Worm (Caenorhabditis elegans) whole organism, L2 larva: Measurements from ENCODE around the gene fard-1.

ENCODE experiments used
- F13H6.1 ChIP-seq: sonication (generic microtip); optimal IDR thresholded peaks from 2 replicates; lab custom pipeline; 2016; ENCODE audit warnings: missing genetic modification characterization, missing compliant biosample characterization
- ZK546.5 ChIP-seq: sonication (generic microtip); optimal IDR thresholded peaks from 2 replicates; lab custom pipeline; 2017; ENCODE audit warnings: missing biosample characterization, missing genetic modification characterization
- alr-1 ChIP-seq: fragments of 150-350 bp; optimal IDR thresholded peaks from 2 replicates; lab custom pipeline; 2014; ENCODE audit warnings: missing biosample characterization, missing genetic modification characterization
- aly-2 ChIP-seq: fragments of 150-350 bp; optimal IDR thresholded peaks from 2 replicates; lab custom pipeline; 2014; ENCODE audit warnings: missing biosample characterization, missing genetic modification characterization
- blmp-1 ChIP-seq: sonication (generic microtip); optimal IDR thresholded peaks from 2 replicates; lab custom pipeline; 2017; ENCODE audit warnings: missing genetic modification characterization, mild to moderate bottlenecking, missing compliant biosample characterization, antibody characterized with exemption, moderate library complexity; ENCODE audit not compliant: insufficient read depth
- ceh-82 ChIP-seq: fragments of 150-350 bp; optimal IDR thresholded peaks from 2 replicates; lab custom pipeline; 2014; ENCODE audit warnings: missing biosample characterization, missing genetic modification characterization
- crh-2 ChIP-seq: sonication (generic microtip); optimal IDR thresholded peaks from 2 replicates; lab custom pipeline; 2017; ENCODE audit warnings: missing biosample characterization, missing genetic modification characterization
- egl-27 ChIP-seq: sonication (generic microtip); optimal IDR thresholded peaks from 3 replicates; lab custom pipeline; 2017; ENCODE audit warnings: missing biosample characterization, missing genetic modification reagents, missing genetic modification characterization
- elt-1 ChIP-seq: fragments of 150-350 bp; optimal IDR thresholded peaks from 2 replicates; lab custom pipeline; 2014; ENCODE audit warnings: missing biosample characterization, missing genetic modification characterization
- elt-3 ChIP-seq: sonication (generic microtip); optimal IDR thresholded peaks from 2 replicates; lab custom pipeline; 2017; ENCODE audit warnings: missing biosample characterization, missing genetic modification characterization
- fos-1 ChIP-seq: fragments of 150-350 bp; optimal IDR thresholded peaks from 2 replicates; lab custom pipeline; 2014; ENCODE audit warnings: missing biosample characterization, missing genetic modification characterization
- gmeb-1 ChIP-seq: fragments of 150-350 bp; optimal IDR thresholded peaks from 2 replicates; lab custom pipeline; 2014; ENCODE audit warnings: missing biosample characterization, missing genetic modification characterization
- lin-11 ChIP-seq: fragments of 150-350 bp; sonication (generic microtip); optimal IDR thresholded peaks from 2 replicates; lab custom pipeline; 2014; ENCODE audit warnings: missing biosample characterization, missing genetic modification characterization, inconsistent platforms, mixed read lengths
- lin-39 ChIP-seq: fragments of 150-350 bp; optimal IDR thresholded peaks from 2 replicates; lab custom pipeline; 2014; ENCODE audit warnings: missing biosample characterization, missing genetic modification reagents, missing genetic modification characterization
- lsy-2 ChIP-seq, 2 experiments: fragments of 150-350 bp in 1 of 2; sonication (generic microtip) in 1 of 2; optimal IDR thresholded peaks; 2 replicates each; lab custom pipeline; 2014 to 2017; ENCODE audit warnings: missing biosample characterization in 2 of 2, missing genetic modification characterization in 2 of 2
- mbf-1 ChIP-seq: sonication (generic microtip); optimal IDR thresholded peaks from 2 replicates; lab custom pipeline; 2017; ENCODE audit warnings: missing biosample characterization, missing genetic modification characterization
- mdl-1 ChIP-seq, 2 experiments: fragments of 150-350 bp in 1 of 2; sonication (generic microtip) in 1 of 2; optimal IDR thresholded peaks; 2 replicates each; lab custom pipeline; 2017; ENCODE audit warnings: missing biosample characterization in 2 of 2, missing genetic modification characterization in 2 of 2
- nhr-10 ChIP-seq: sonication (generic microtip); optimal IDR thresholded peaks from 2 replicates; lab custom pipeline; 2017; ENCODE audit warnings: missing biosample characterization, missing genetic modification characterization
- nhr-11 ChIP-seq: fragments of 150-350 bp; optimal IDR thresholded peaks from 2 replicates; lab custom pipeline; 2014; ENCODE audit warnings: missing biosample characterization, missing genetic modification characterization
- nhr-129 ChIP-seq: fragments of 150-350 bp; optimal IDR thresholded peaks from 2 replicates; lab custom pipeline; 2014; ENCODE audit warnings: missing biosample characterization, missing genetic modification characterization
- nhr-21 ChIP-seq: fragments of 150-350 bp; optimal IDR thresholded peaks from 2 replicates; lab custom pipeline; 2014; ENCODE audit warnings: missing biosample characterization, missing genetic modification characterization
- nhr-237 ChIP-seq: fragments of 150-350 bp; optimal IDR thresholded peaks from 2 replicates; lab custom pipeline; 2014; ENCODE audit warnings: missing biosample characterization, missing genetic modification characterization
- nhr-25 ChIP-seq: fragments of 150-350 bp; sonication (generic microtip); optimal IDR thresholded peaks from 3 replicates; lab custom pipeline; 2014; ENCODE audit warnings: missing biosample characterization, missing genetic modification characterization
- nhr-6 ChIP-seq: fragments of 150-350 bp; optimal IDR thresholded peaks from 2 replicates; lab custom pipeline; 2014; ENCODE audit warnings: missing biosample characterization, missing genetic modification characterization
- nhr-77 ChIP-seq: fragments of 150-350 bp; optimal IDR thresholded peaks from 2 replicates; lab custom pipeline; 2014; ENCODE audit warnings: missing biosample characterization, missing genetic modification characterization
- sem-4 ChIP-seq: fragments of 150-350 bp; optimal IDR thresholded peaks from 2 replicates; lab custom pipeline; 2014; ENCODE audit warnings: missing biosample characterization, missing genetic modification reagents, missing genetic modification characterization
- skn-1 ChIP-seq: sonication (generic microtip); optimal IDR thresholded peaks from 2 replicates; lab custom pipeline; 2017; ENCODE audit warnings: missing biosample characterization, missing genetic modification characterization
- sma-3 ChIP-seq: sonication (generic microtip); optimal IDR thresholded peaks from 2 replicates; lab custom pipeline; 2016; ENCODE audit warnings: missing genetic modification reagents, missing genetic modification characterization, missing compliant biosample characterization
- sma-9 ChIP-seq, 2 experiments: fragments of 150-350 bp in 1 of 2; sonication (generic microtip) in 1 of 2; optimal IDR thresholded peaks; 2 replicates each; lab custom pipeline; 2014 to 2016; ENCODE audit warnings: missing genetic modification characterization in 2 of 2, mild to moderate bottlenecking in 1 of 2, missing biosample characterization in 1 of 2, missing compliant biosample characterization in 1 of 2, missing genetic modification reagents in 1 of 2, moderate library complexity in 1 of 2
- snpc-4 ChIP-seq: fragments of 150-350 bp; optimal IDR thresholded peaks from 2 replicates; lab custom pipeline; 2014; ENCODE audit warnings: missing biosample characterization, missing genetic modification characterization
- unc-39 ChIP-seq: fragments of 150-350 bp; optimal IDR thresholded peaks from 2 replicates; lab custom pipeline; 2014; ENCODE audit warnings: missing biosample characterization, missing genetic modification characterization
- unc-55 ChIP-seq: fragments of 150-350 bp; sonication (generic microtip); optimal IDR thresholded peaks from 3 replicates; lab custom pipeline; 2014; ENCODE audit warnings: missing biosample characterization, missing genetic modification reagents, missing genetic modification characterization
- unc-62 ChIP-seq: fragments of 150-350 bp; optimal IDR thresholded peaks from 2 replicates; lab custom pipeline; 2014; ENCODE audit warnings: missing biosample characterization, missing genetic modification reagents, missing genetic modification characterization
- zag-1 ChIP-seq: fragments of 150-350 bp; optimal IDR thresholded peaks from 2 replicates; lab custom pipeline; 2014; ENCODE audit warnings: missing biosample characterization, missing genetic modification characterization
- ztf-11 ChIP-seq: sonication (generic microtip); optimal IDR thresholded peaks from 2 replicates; lab custom pipeline; 2017; ENCODE audit warnings: missing biosample characterization, missing genetic modification characterization
- ztf-4 ChIP-seq: fragments of 150-350 bp; optimal IDR thresholded peaks from 2 replicates; lab custom pipeline; 2014; ENCODE audit warnings: missing biosample characterization, missing genetic modification characterization

fard-1 gene

ce11 chrX:2925950-2926349 is 7.2 kb upstream of the fard-1 start:
- no peak for TF ChIP-seq nhr-10 (tag; lab: Kevin White, UChicago)
- no peak for TF ChIP-seq elt-1 (tag; lab: Kevin White, UChicago)
- no peak for TF ChIP-seq aly-2 (tag; lab: Kevin White, UChicago)
- TF ChIP-seq nhr-237 (tag; lab: Kevin White, UChicago): no peak
- TF ChIP-seq nhr-77: no peak
- TF ChIP-seq, all 48 proteins: peak for 0

- TF ChIP-seq egl-27 (tag; lab: Kevin White, UChicago) (no peak), mbf-1 (no peak), sma-9 (GFP tag; optimal IDR thresholded peaks at IDR 0.05; lab: Kevin White, UChicago) (no peak), sma-9 (tag; optimal IDR thresholded peaks at IDR 0.05; lab: Kevin White, UChicago) (no peak)
These were observed 5.6 kb upstream of the fard-1 start for ce11 chrX:2927576-2927975.

ce11 chrX:2928089-2928488 is 5.1 kb upstream of the fard-1 start:
- TF ChIP-seq nhr-77 (no peak), mbf-1 (no peak), nhr-11 (tag; lab: Kevin White, UChicago) (no peak), mdl-1 (tag; optimal IDR thresholded peaks at IDR 0.05; lab: Kevin White, UChicago) (no peak), unc-62 (GFP tag; lab: Kevin White, UChicago) (no peak), nhr-25 (no peak), ztf-11 (tag; lab: Kevin White, UChicago) (no peak), unc-55 (GFP tag; lab: Kevin White, UChicago) (no peak), snpc-4 (tag; lab: Kevin White, UChicago) (no peak), elt-3 (no peak)

ce11 chrX:2931852-2932251 is 1.3 kb upstream of the fard-1 start:
- TF ChIP-seq sma-3 (GFP tag; lab: Kevin White, UChicago) (no peak), nhr-6 (tag; lab: Kevin White, UChicago) (no peak), skn-1 (tag; lab: Kevin White, UChicago) (no peak), sma-9 (GFP tag; optimal IDR thresholded peaks at IDR 0.05; lab: Kevin White, UChicago) (peak; percentile 3), sma-9 (tag; optimal IDR thresholded peaks at IDR 0.05; lab: Kevin White, UChicago) (no peak), snpc-4 (tag; lab: Kevin White, UChicago) (no peak), ZK546.5 (no peak), unc-55 (GFP tag; lab: Kevin White, UChicago) (no peak), ztf-4 (tag; lab: Kevin White, UChicago) (no peak), nhr-77 (no peak), nhr-21 (tag; lab: Kevin White, UChicago) (no peak), nhr-25 (no peak), gmeb-1 (tag; lab: Kevin White, UChicago) (no peak), crh-2 (tag; lab: Kevin White, UChicago) (no peak), zag-1 (no peak), mdl-1 (tag; optimal IDR thresholded peaks at IDR 0.05; lab: Kevin White, UChicago) (no peak), fos-1 (tag; lab: Kevin White, UChicago) (peak; percentile 78), nhr-11 (tag; lab: Kevin White, UChicago) (no peak), F13H6.1 (tag; lab: Kevin White, UChicago) (peak; percentile 24), blmp-1 (tag; lab: Kevin White, UChicago) (no peak), nhr-129 (tag; lab: Kevin White, UChicago) (no peak), lin-39 (tag; lab: Kevin White, UChicago) (no peak), ceh-82 (tag; lab: Kevin White, UChicago) (no peak)

ce11 chrX:2939085-2939484 is 5.9 kb downstream of the fard-1 start:
- TF ChIP-seq alr-1 (no peak), lsy-2 (tag; optimal IDR thresholded peaks at IDR 0.05; lab: Kevin White, UChicago) (peak in 1 of 2 experiments; percentile 24), unc-39 (tag; lab: Kevin White, UChicago) (no peak), sem-4 (tag; lab: Kevin White, UChicago) (peak; percentile 5), lin-11 (peak; percentile 18)
